Worm (Caenorhabditis elegans): ENCODE data around the gene R05D3.3.
"Not testable (repeated sequence)": the region's sequence is repeated elsewhere in the genome, so short reads cannot be mapped to it uniquely, and the experiment has no call there.

The R05D3.3 gene

ce11 chrIII:8325574-8326513, 38.0 kb upstream of the R05D3.3 start, which contains the start of gene ZC262.13:
Gene ZC262.13, plus strand, starts transcription at chrIII:8326214.
- TF ChIP-seq tra-4 (tag; optimal IDR thresholded peaks at IDR 0.05) (no peak), scrt-1 (GFP tag; IDR thresholded peaks at IDR 0.05) (no peak), tbx-37 (GFP tag; conservative IDR thresholded peaks at IDR 0.05) (no peak), F13C5.2 (tag; optimal IDR thresholded peaks at IDR 0.05) (no peak), pes-1 (GFP tag; IDR thresholded peaks at IDR 0.05) (no peak), aly-1 (tag; optimal IDR thresholded peaks at IDR 0.05) (no peak), sea-1 (GFP tag; conservative IDR thresholded peaks at IDR 0.05) (no peak), hmg-4 (GFP tag; optimal IDR thresholded peaks at IDR 0.05) (no peak), B0310.2 (tag; optimal IDR thresholded peaks at IDR 0.05) (no peak), hmbx-1 (tag; optimal IDR thresholded peaks at IDR 0.05) (no peak), ceh-36 (tag; optimal IDR thresholded peaks at IDR 0.05) (no peak), ets-7 (tag; optimal IDR thresholded peaks at IDR 0.05) (no peak), tbx-11 (GFP tag; IDR thresholded peaks at IDR 0.05) (no peak), hnd-1 (tag; optimal IDR thresholded peaks at IDR 0.05) (no peak), ama-1 (optimal IDR thresholded peaks at IDR 0.05) (no peak)

ce11 chrIII:8331211-8331610, 32.6 kb upstream of the R05D3.3 start, which contains the start of gene iglr-2:
Gene iglr-2, minus strand, starts transcription at chrIII:8331311.
- TF ChIP-seq hnd-1 (tag; optimal IDR thresholded peaks at IDR 0.05): no peak
- TF ChIP-seq pes-1 (GFP tag; IDR thresholded peaks at IDR 0.05): no peak
- TF ChIP-seq ceh-36 (tag; optimal IDR thresholded peaks at IDR 0.05): no peak
- no peak for TF ChIP-seq scrt-1 (GFP tag; IDR thresholded peaks at IDR 0.05)
- no peak for TF ChIP-seq tra-4 (tag; optimal IDR thresholded peaks at IDR 0.05)
- no peak for TF ChIP-seq aly-1 (tag; optimal IDR thresholded peaks at IDR 0.05)
- no peak for TF ChIP-seq ets-7 (tag; optimal IDR thresholded peaks at IDR 0.05)
- TF ChIP-seq hmbx-1 (tag; optimal IDR thresholded peaks at IDR 0.05): no peak
- TF ChIP-seq tbx-11 (GFP tag; IDR thresholded peaks at IDR 0.05): no peak
- TF ChIP-seq flt-1 (GFP tag; IDR thresholded peaks at IDR 0.05): no peak

- TF ChIP-seq hnd-1 (tag; optimal IDR thresholded peaks at IDR 0.05) (no peak), ama-1 (optimal IDR thresholded peaks at IDR 0.05) (no peak), B0310.2 (tag; optimal IDR thresholded peaks at IDR 0.05) (no peak), ceh-13 (GFP tag; optimal IDR thresholded peaks at IDR 0.05) (no peak), tbx-37 (GFP tag; conservative IDR thresholded peaks at IDR 0.05) (no peak), ceh-36 (tag; optimal IDR thresholded peaks at IDR 0.05) (no peak), hmg-4 (GFP tag; optimal IDR thresholded peaks at IDR 0.05) (no peak), F13C5.2 (tag; optimal IDR thresholded peaks at IDR 0.05) (no peak), flt-1 (GFP tag; IDR thresholded peaks at IDR 0.05) (no peak), aly-1 (tag; optimal IDR thresholded peaks at IDR 0.05) (no peak)
These were observed 32.0 kb upstream of the R05D3.3 start, which contains the start of the genes mrps-18A and ZC262.2 for ce11 chrIII:8331779-8332178. Gene mrps-18A, minus strand, starts transcription at chrIII:8331919. Gene ZC262.2, plus strand, starts transcription at chrIII:8332062.

DNA sequence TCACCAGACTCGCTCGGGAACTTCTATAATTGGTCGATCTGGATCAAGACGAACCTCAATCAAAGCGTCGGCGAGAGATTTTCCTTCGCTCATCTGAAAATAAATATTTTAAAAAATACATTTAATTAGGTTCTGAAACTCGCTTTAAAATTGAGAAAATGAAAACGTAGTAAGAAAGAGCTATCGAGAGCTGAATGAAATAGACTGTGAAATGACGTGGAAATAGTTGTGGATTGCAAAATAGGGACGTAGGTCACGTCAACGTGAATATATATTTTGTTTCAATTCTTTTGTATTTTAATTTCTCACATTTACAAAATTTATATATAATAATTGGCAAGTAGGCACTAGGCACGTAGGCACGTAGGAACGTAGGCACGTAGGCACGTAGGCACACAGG, 29.4 kb upstream of the R05D3.3 start, which contains the start of gene ZC262.4:
Gene ZC262.4 (minus strand): TSS at position 101 of the 400 bp plus-strand sequence.
- TF ChIP-seq ceh-36 (tag; optimal IDR thresholded peaks at IDR 0.05): no peak
- TF ChIP-seq hmg-4 (GFP tag; optimal IDR thresholded peaks at IDR 0.05): no peak
- no peak for TF ChIP-seq hnd-1 (tag; optimal IDR thresholded peaks at IDR 0.05)
- no peak for TF ChIP-seq ets-7 (tag; optimal IDR thresholded peaks at IDR 0.05)
- no peak for TF ChIP-seq scrt-1 (GFP tag; IDR thresholded peaks at IDR 0.05)

DNA sequence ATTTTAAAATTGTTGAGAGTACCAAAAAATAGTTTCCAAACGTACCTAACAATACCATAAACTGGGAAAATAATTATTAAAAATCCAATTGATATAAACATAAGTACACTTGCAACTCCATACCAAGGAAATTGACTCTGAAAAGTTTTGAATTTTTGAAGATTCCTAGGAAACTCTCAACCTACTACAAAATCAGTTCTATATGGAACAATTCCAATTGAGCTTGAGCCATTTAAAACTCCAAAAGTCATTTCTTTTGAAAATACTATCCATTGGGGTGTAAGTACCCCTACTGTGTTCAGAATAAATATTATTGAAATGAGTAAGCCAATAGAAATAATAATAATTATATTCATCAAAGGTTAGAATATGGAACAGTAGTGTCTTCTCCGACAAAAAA, 24.4 kb upstream of the R05D3.3 start, which contains the start of gene clc-28:
Gene clc-28 (minus strand): TSS at position 101 of the 400 bp plus-strand sequence.
- not testable (repeated sequence) for TF ChIP-seq ceh-36 (tag; optimal IDR thresholded peaks at IDR 0.05); ets-7 (tag; optimal IDR thresholded peaks at IDR 0.05); tbx-37 (GFP tag; conservative IDR thresholded peaks at IDR 0.05)

ce11 chrIII:8344283-8344682, 19.5 kb upstream of the R05D3.3 start, which contains the start of gene ZC262.7:
Gene ZC262.7, minus strand, starts transcription at chrIII:8344336.
- TF ChIP-seq scrt-1 (GFP tag; IDR thresholded peaks at IDR 0.05); tbx-11 (GFP tag; IDR thresholded peaks at IDR 0.05); tbx-37 (GFP tag; conservative IDR thresholded peaks at IDR 0.05): not testable (repeated sequence)

DNA sequence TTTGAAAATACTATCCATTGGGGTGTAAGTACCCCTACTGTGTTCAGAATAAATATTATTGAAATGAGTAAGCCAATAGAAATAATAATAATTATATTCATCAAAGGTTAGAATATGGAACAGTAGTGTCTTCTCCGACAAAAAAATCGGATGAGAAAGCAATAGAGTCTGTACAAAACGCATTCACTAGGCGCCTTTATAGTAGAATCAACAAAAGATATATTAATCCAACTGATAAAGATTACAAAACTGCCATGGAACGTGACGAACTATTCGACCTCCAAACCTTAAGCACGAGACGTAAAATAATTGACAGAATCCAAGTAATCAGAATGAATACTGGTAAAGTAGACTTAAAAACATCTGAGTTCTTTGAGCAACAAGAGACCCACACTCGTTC, 16.0 kb upstream of the R05D3.3 start, which contains the start of gene clc-29:
Gene clc-29 (minus strand): TSS at position 101 of the 400 bp plus-strand sequence.
- TF ChIP-seq ets-7, aly-1, hnd-1 (tag; optimal IDR thresholded peaks at IDR 0.05): not testable (repeated sequence)
